Fruit fly (Drosophila melanogaster) whole organism, embryonic: ENCODE measurements around the gene GILT3.

Source experiments
- Awh ChIP-seq: fragments of 200-800 bp; sonication (Bioruptor generic); IDR thresholded peaks from 2 replicates; pipeline ENCODE4, ENCODE4 v1.3.6; 2022; ENCODE audit warnings: missing biosample characterization, missing genetic modification characterization
- C15 ChIP-seq: fragments of 200-800 bp; sonication (Bioruptor generic); IDR thresholded peaks from 3 replicates; pipeline ENCODE4 v1.3.6; 2022; ENCODE audit warnings: missing biosample characterization, missing genetic modification characterization
- CG10654 ChIP-seq: fragments of 200-800 bp; sonication (Bioruptor generic); optimal IDR thresholded peaks from 2 replicates; lab custom pipeline; 2016; ENCODE audit warnings: missing biosample characterization, missing genetic modification characterization
- CG11695 ChIP-seq: fragments of 200-800 bp; sonication (Bioruptor generic); IDR thresholded peaks from 3 replicates; pipeline ENCODE4 v1.3.6; 2022; ENCODE audit warnings: missing biosample characterization, missing genetic modification characterization
- CG12391 ChIP-seq: fragments of 200-800 bp; sonication (Bioruptor generic); optimal IDR thresholded peaks from 3 replicates; lab custom pipeline; 2018; ENCODE audit warnings: missing biosample characterization, mild to moderate bottlenecking, missing genetic modification characterization, moderate library complexity
- CG12744 ChIP-seq: fragments of 200-800 bp; sonication (Bioruptor generic); optimal IDR thresholded peaks from 2 replicates; lab custom pipeline; 2016; ENCODE audit warnings: missing biosample characterization, missing genetic modification characterization
- CG15269 ChIP-seq: fragments of 200-800 bp; sonication (Bioruptor generic); optimal IDR thresholded peaks from 2 replicates; lab custom pipeline; 2018; ENCODE audit warnings: missing biosample characterization, mild to moderate bottlenecking, missing genetic modification characterization, moderate library complexity
- CG15696 ChIP-seq: fragments of 200-800 bp; sonication (Bioruptor generic); optimal IDR thresholded peaks from 2 replicates; lab custom pipeline; 2019; ENCODE audit warnings: missing biosample characterization, mild to moderate bottlenecking, missing genetic modification characterization, moderate library complexity
- CG33557 ChIP-seq: fragments of 200-800 bp; sonication (Bioruptor generic); optimal IDR thresholded peaks from 2 replicates; lab custom pipeline; 2019; ENCODE audit warnings: missing biosample characterization, mild to moderate bottlenecking, missing genetic modification characterization, moderate library complexity
- CG34224 ChIP-seq: fragments of 200-800 bp; sonication (Bioruptor generic); IDR thresholded peaks from 3 replicates; pipeline ENCODE4 v1.3.6; 2022; ENCODE audit warnings: missing biosample characterization, missing genetic modification characterization; ENCODE audit not compliant: partially characterized antibody
- CG3838 ChIP-seq: fragments of 200-800 bp; sonication (Bioruptor generic); optimal IDR thresholded peaks from 3 replicates; lab custom pipeline; 2016; ENCODE audit warnings: missing biosample characterization, missing genetic modification characterization
- CG4617 ChIP-seq: fragments of 200-800 bp; sonication (Bioruptor generic); optimal IDR thresholded peaks from 3 replicates; lab custom pipeline; 2016; ENCODE audit warnings: missing biosample characterization, missing genetic modification characterization, borderline replicate concordance
- CG8359 ChIP-seq: fragments of 200-800 bp; sonication (Bioruptor generic); optimal IDR thresholded peaks from 2 replicates; lab custom pipeline; 2017; ENCODE audit warnings: missing biosample characterization, mild to moderate bottlenecking, missing genetic modification characterization, borderline replicate concordance
- CG8765 ChIP-seq: fragments of 200-800 bp; sonication (Bioruptor generic); IDR thresholded peaks from 2 replicates; pipeline ENCODE4 v1.3.6; 2022; ENCODE audit warnings: missing biosample characterization, missing genetic modification characterization
- Dip3 ChIP-seq: fragments of 200-800 bp; sonication (Bioruptor generic); optimal IDR thresholded peaks from 3 replicates; lab custom pipeline; 2016; ENCODE audit warnings: missing biosample characterization, missing genetic modification characterization
- E2f1 ChIP-seq: fragments of 200-800 bp; sonication (Bioruptor generic); IDR thresholded peaks from 2 replicates; pipeline ENCODE4 v1.3.6; 2022; ENCODE audit warnings: missing biosample characterization, missing genetic modification characterization
- Ets97D ChIP-seq: fragments of 200-800 bp; sonication (Bioruptor generic); optimal IDR thresholded peaks from 3 replicates; lab custom pipeline; 2016; ENCODE audit warnings: missing biosample characterization, missing genetic modification characterization
- HLHmδ ChIP-seq: fragments of 200-800 bp; sonication (Bioruptor generic); optimal IDR thresholded peaks from 2 replicates; lab custom pipeline; 2018; ENCODE audit warnings: missing biosample characterization, mild to moderate bottlenecking, missing genetic modification characterization, moderate library complexity
- HmgZ ChIP-seq: fragments of 200-800 bp; sonication (Bioruptor generic); optimal IDR thresholded peaks from 2 replicates; lab custom pipeline; 2018; ENCODE audit warnings: missing biosample characterization, mild to moderate bottlenecking, missing genetic modification characterization
- Hmx ChIP-seq: fragments of 200-800 bp; sonication (Bioruptor generic); optimal IDR thresholded peaks from 2 replicates; lab custom pipeline; 2016; ENCODE audit warnings: missing biosample characterization, missing genetic modification characterization
- Hsf ChIP-seq: fragments of 200-800 bp; sonication (Bioruptor generic); optimal IDR thresholded peaks from 3 replicates; lab custom pipeline; 2016; ENCODE audit warnings: missing biosample characterization, missing genetic modification characterization
- Ravus ChIP-seq: fragments of 200-800 bp; sonication (Bioruptor generic); IDR thresholded peaks from 2 replicates; pipeline ENCODE4 v1.3.6; 2022; ENCODE audit warnings: missing biosample characterization, missing genetic modification characterization
- Sox100B ChIP-seq: fragments of 200-800 bp; sonication (Bioruptor generic); optimal IDR thresholded peaks from 3 replicates; lab custom pipeline; 2018; ENCODE audit warnings: missing biosample characterization, mild to moderate bottlenecking, missing genetic modification characterization
- ap ChIP-seq: fragments of 200-800 bp; sonication (Bioruptor generic); IDR thresholded peaks from 2 replicates; pipeline ENCODE4 v1.3.6; 2022; ENCODE audit warnings: missing biosample characterization, missing genetic modification characterization
- bcd ChIP-seq: fragments of 200-800 bp; sonication (Bioruptor generic); optimal IDR thresholded peaks from 2 replicates; lab custom pipeline; 2017; ENCODE audit warnings: missing biosample characterization, mild to moderate bottlenecking, missing genetic modification characterization
- cad ChIP-seq: fragments of >200 bp; optimal IDR thresholded peaks from 2 replicates; lab custom pipeline; 2017; ENCODE audit warnings: missing biosample characterization, missing genetic modification characterization
- crp ChIP-seq, 2 experiments: fragments of 200-800 bp; sonication (Bioruptor generic); optimal IDR thresholded peaks; 2 replicates in 1 of 2; 3 replicates in 1 of 2; lab custom pipeline; 2017; ENCODE audit warnings: missing biosample characterization in 2 of 2, missing genetic modification characterization in 2 of 2, mild to moderate bottlenecking in 1 of 2, moderate library complexity in 1 of 2
- da ChIP-seq: fragments of 200-800 bp; sonication (Bioruptor generic); optimal IDR thresholded peaks from 2 replicates; lab custom pipeline; 2016; ENCODE audit warnings: missing biosample characterization, missing genetic modification characterization
- dm ChIP-seq: fragments of 200-800 bp; sonication (Bioruptor generic); optimal IDR thresholded peaks from 3 replicates; lab custom pipeline; 2016; ENCODE audit warnings: missing biosample characterization, missing genetic modification characterization
- dpn ChIP-seq, 2 experiments: fragments of 200-800 bp; sonication (Bioruptor generic); optimal IDR thresholded peaks; 3 replicates each; lab custom pipeline; 2016; ENCODE audit warnings: missing biosample characterization in 2 of 2, missing genetic modification characterization in 2 of 2
- gce ChIP-seq: fragments of 200-800 bp; sonication (Bioruptor generic); IDR thresholded peaks from 3 replicates; pipeline ENCODE4 v1.3.6; 2022; ENCODE audit warnings: missing biosample characterization, missing genetic modification characterization
- gem ChIP-seq: fragments of 200-800 bp; sonication (Bioruptor generic); optimal IDR thresholded peaks from 2 replicates; lab custom pipeline; 2019; ENCODE audit warnings: missing biosample characterization, mild to moderate bottlenecking, missing genetic modification characterization, moderate library complexity
- gfzf ChIP-seq: fragments of 200-800 bp; sonication (Bioruptor generic); optimal IDR thresholded peaks from 2 replicates; lab custom pipeline; 2016; ENCODE audit warnings: missing biosample characterization, mild to moderate bottlenecking, missing genetic modification characterization, moderate library complexity
- gro ChIP-seq: fragments of 200-800 bp; sonication (Bioruptor generic); optimal IDR thresholded peaks from 2 replicates; lab custom pipeline; 2016; ENCODE audit warnings: missing biosample characterization, missing genetic modification characterization
- jumu ChIP-seq: fragments of 200-800 bp; sonication (Bioruptor generic); optimal IDR thresholded peaks from 3 replicates; lab custom pipeline; 2016; ENCODE audit warnings: missing biosample characterization, missing genetic modification characterization
- kni ChIP-seq: fragments of 200-800 bp; sonication (Bioruptor generic); optimal IDR thresholded peaks from 3 replicates; lab custom pipeline; 2017; ENCODE audit warnings: mild to moderate bottlenecking, missing biosample characterization, missing genetic modification reagents, missing genetic modification characterization
- lola ChIP-seq, 3 experiments: fragments of >200 bp in 2 of 3; fragments of 200-800 bp in 1 of 3; sonication (Bioruptor generic) in 1 of 3; optimal IDR thresholded peaks; 2 replicates each; lab custom pipeline; 2017 to 2019; ENCODE audit warnings: missing biosample characterization in 3 of 3, missing genetic modification characterization in 3 of 3, mild to moderate bottlenecking in 1 of 3, moderate library complexity in 1 of 3
- mld ChIP-seq: fragments of 200-800 bp; sonication (Bioruptor generic); IDR thresholded peaks from 3 replicates; pipeline ENCODE4 v1.3.6; 2022; ENCODE audit warnings: missing biosample characterization, missing genetic modification characterization; ENCODE audit not compliant: partially characterized antibody
- oc ChIP-seq: fragments of 200-800 bp; sonication (Bioruptor generic); optimal IDR thresholded peaks from 2 replicates; lab custom pipeline; 2018; ENCODE audit warnings: missing biosample characterization, mild to moderate bottlenecking, missing genetic modification characterization, moderate library complexity
- onecut ChIP-seq: fragments of 200-800 bp; sonication (Bioruptor generic); IDR thresholded peaks from 2 replicates; pipeline ENCODE4 v1.3.6; 2022; ENCODE audit warnings: missing biosample characterization, missing genetic modification characterization
- pan ChIP-seq, 4 experiments: fragments of >200 bp in 3 of 4; fragments of 200-800 bp in 1 of 4; sonication (Bioruptor generic) in 1 of 4; optimal IDR thresholded peaks in 3 of 4; IDR thresholded peaks in 1 of 4; 2 replicates each; pipeline versions ENCODE4 v1.3.6 to Lab custom; 2017 to 2022; ENCODE audit warnings: missing biosample characterization in 2 of 4, missing genetic modification characterization in 2 of 4, mixed read lengths in 1 of 4
- ranshi ChIP-seq: fragments of 200-800 bp; sonication (Bioruptor generic); IDR thresholded peaks from 2 replicates; pipeline ENCODE4 v1.3.6; 2022; ENCODE audit warnings: missing biosample characterization, missing genetic modification characterization
- sd ChIP-seq: fragments of 200-800 bp; sonication (Bioruptor generic); optimal IDR thresholded peaks from 3 replicates; lab custom pipeline; 2018; ENCODE audit warnings: missing biosample characterization, mild to moderate bottlenecking, missing genetic modification characterization, moderate library complexity
- seq ChIP-seq: fragments of 200-800 bp; sonication (Bioruptor generic); IDR thresholded peaks from 2 replicates; pipeline ENCODE4 v1.3.6; 2022; ENCODE audit warnings: missing biosample characterization, missing genetic modification characterization
- ssp ChIP-seq: fragments of 200-800 bp; sonication (Bioruptor generic); IDR thresholded peaks from 2 replicates; pipeline ENCODE4 v1.3.6; 2022; ENCODE audit warnings: missing biosample characterization, missing genetic modification characterization
- stc ChIP-seq: fragments of 200-800 bp; sonication (Bioruptor generic); IDR thresholded peaks from 2 replicates; pipeline ENCODE4 v1.3.6; 2022; ENCODE audit warnings: missing biosample characterization, missing genetic modification characterization
- tgo ChIP-seq: fragments of 200-800 bp; sonication (Bioruptor generic); IDR thresholded peaks from 3 replicates; pipeline ENCODE4 v1.3.6; 2022; ENCODE audit warnings: missing biosample characterization, missing genetic modification characterization
- vfl ChIP-seq: fragments of 200-800 bp; sonication (Bioruptor generic); optimal IDR thresholded peaks from 2 replicates; lab custom pipeline; 2016; ENCODE audit warnings: missing biosample characterization, missing genetic modification characterization

Gene GILT3

dm6 chr3R:23709508-23710208 is 32.5 kb downstream of the GILT3 start, which contains the start of gene CG10301 (continued):
- TF ChIP-seq CG10654 (GFP tag; lab: Kevin White, UChicago) (peak; percentile 47), mld (GFP tag; lab: Robert Waterston, UW) (no peak), jumu (GFP tag; lab: Kevin White, UChicago) (no peak), Ets97D (GFP tag; lab: Kevin White, UChicago) (peak; percentile 21), ap (GFP tag; lab: Robert Waterston, UW) (0 out of 2 replicates have a peak, but pooled peaks have one; percentile 39), CG34224 (GFP tag; lab: Robert Waterston, UW) (no peak), dpn (GFP tag; optimal IDR thresholded peaks at IDR 0.05; lab: Kevin White, UChicago) (peak; percentile 32 to 49), CG15696 (tag; lab: Kevin White, UChicago) (peak; percentile 89), ranshi (GFP tag; lab: Robert Waterston, UW) (peak; percentile 68), CG11695 (GFP tag; lab: Robert Waterston, UW) (peak; percentile 50; the same call in 1 of the 3 replicates), ssp (GFP tag; lab: Robert Waterston, UW) (peak; percentile 36; the same call in 1 of the 2 replicates), vfl (GFP tag; lab: Kevin White, UChicago) (no peak), bcd (GFP tag; lab: Kevin White, UChicago) (peak; percentile 49), onecut (peak; percentile 50; the same call in 1 of the 2 replicates), pan (optimal IDR thresholded peaks at IDR 0.05; lab: Kevin White, UChicago) (no peak), pan (GFP tag; optimal IDR thresholded peaks at IDR 0.05 in 1 of 2, IDR thresholded peaks at IDR 0.05 in 1 of 2) (no peak), CG8359 (peak; percentile 14), CG4617 (GFP tag; lab: Kevin White, UChicago) (peak; percentile 16), Awh (GFP tag; lab: Robert Waterston, UW) (peak; percentile 52), gro (GFP tag; lab: Kevin White, UChicago) (no peak), CG12391 (tag; lab: Kevin White, UChicago) (peak; percentile 72), gce (GFP tag; lab: Robert Waterston, UW) (no peak), seq (no peak), gfzf (GFP tag; lab: Kevin White, UChicago) (no peak), Dip3 (GFP tag; lab: Kevin White, UChicago) (no peak), E2f1 (GFP tag; lab: Robert Waterston, UW) (peak; percentile 60), CG3838 (GFP tag; lab: Kevin White, UChicago) (no peak), HLHmδ (GFP tag; lab: Kevin White, UChicago) (no peak), dm (GFP tag; lab: Kevin White, UChicago) (no peak), kni (GFP tag; lab: Kevin White, UChicago) (no peak), gem (tag; lab: Kevin White, UChicago) (peak; percentile 76), da (GFP tag; lab: Kevin White, UChicago) (no peak), Ravus (GFP tag; lab: Robert Waterston, UW) (no peak; the same call in 1 of the 2 replicates), HmgZ (tag; lab: Kevin White, UChicago) (no peak), sd (tag; lab: Kevin White, UChicago) (peak; percentile 3), cad (GFP tag; lab: Kevin White, UChicago) (no peak), Sox100B (GFP tag; lab: Kevin White, UChicago) (peak; percentile 50), CG8765 (GFP tag; lab: Robert Waterston, UW) (peak; percentile 81), tgo (GFP tag; lab: Robert Waterston, UW) (peak; percentile 26; the same call in 1 of the 3 replicates), stc (GFP tag; lab: Robert Waterston, UW) (no peak), oc (tag; lab: Kevin White, UChicago) (peak; percentile 52), CG15269 (tag; lab: Kevin White, UChicago) (peak; percentile 41), crp (GFP tag; optimal IDR thresholded peaks at IDR 0.05; lab: Kevin White, UChicago) (peak in 1 of 2 experiments; percentile 1), lola (GFP tag; optimal IDR thresholded peaks at IDR 0.05; lab: Kevin White, UChicago) (peak in 1 of 3 experiments; percentile 81), Hmx (GFP tag; lab: Kevin White, UChicago) (no peak), CG12744 (GFP tag; lab: Kevin White, UChicago) (no peak), C15 (no peak), Hsf (GFP tag; lab: Kevin White, UChicago) (peak; percentile 68), CG33557 (GFP tag; lab: Kevin White, UChicago) (peak; percentile 61)
